Fruit fly (Drosophila melanogaster): ENCODE data around the gene RhoL.

Gene RhoL

dm6 chr3R:9487961-9488360 is 14.4 kb downstream of the RhoL start (continued):
- peak; percentile 4 for TF ChIP-seq dmrt99B (tag; optimal IDR thresholded peaks at IDR 0.05)
- no peak for TF ChIP-seq pfk (GFP tag; optimal IDR thresholded peaks at IDR 0.05)
- TF ChIP-seq CG11504 (tag; optimal IDR thresholded peaks at IDR 0.05): peak; percentile 50
- no peak for TF ChIP-seq Myb (GFP tag; optimal IDR thresholded peaks at IDR 0.05)
- TF ChIP-seq Hand (GFP tag; optimal IDR thresholded peaks at IDR 0.05): peak; percentile 56
- peak; percentile 45 for TF ChIP-seq CG2678 (tag; optimal IDR thresholded peaks at IDR 0.05)
- peak; percentile 28 for TF ChIP-seq CG2120 (GFP tag; optimal IDR thresholded peaks at IDR 0.05)
- TF ChIP-seq CG17361 (GFP tag; IDR thresholded peaks at IDR 0.05): peak; percentile 39; the same call in 1 of the 3 replicates
- peak; percentile 41 for TF ChIP-seq CG7839 (tag; optimal IDR thresholded peaks at IDR 0.05)
- TF ChIP-seq CG30403 (GFP tag; optimal IDR thresholded peaks at IDR 0.05): peak; percentile 17
- TF ChIP-seq CTCF (GFP tag; optimal IDR thresholded peaks at IDR 0.05): no peak
- TF ChIP-seq CoRest (tag; optimal IDR thresholded peaks at IDR 0.05): peak; percentile 25
- TF ChIP-seq az2 (GFP tag; optimal IDR thresholded peaks at IDR 0.05): no peak
- TF ChIP-seq grau (tag; optimal IDR thresholded peaks at IDR 0.05): peak; percentile 27
- peak; percentile 28 for TF ChIP-seq gem (tag; optimal IDR thresholded peaks at IDR 0.05)
- peak; percentile 52 for TF ChIP-seq Meics (GFP tag; optimal IDR thresholded peaks at IDR 0.05)
- TF ChIP-seq CG3281 (GFP tag; optimal IDR thresholded peaks at IDR 0.05): peak; percentile 12
- TF ChIP-seq CG2202 (tag; optimal IDR thresholded peaks at IDR 0.05): no peak
- peak; percentile 14 for TF ChIP-seq Nf-YC (tag; optimal IDR thresholded peaks at IDR 0.05)

DNA sequence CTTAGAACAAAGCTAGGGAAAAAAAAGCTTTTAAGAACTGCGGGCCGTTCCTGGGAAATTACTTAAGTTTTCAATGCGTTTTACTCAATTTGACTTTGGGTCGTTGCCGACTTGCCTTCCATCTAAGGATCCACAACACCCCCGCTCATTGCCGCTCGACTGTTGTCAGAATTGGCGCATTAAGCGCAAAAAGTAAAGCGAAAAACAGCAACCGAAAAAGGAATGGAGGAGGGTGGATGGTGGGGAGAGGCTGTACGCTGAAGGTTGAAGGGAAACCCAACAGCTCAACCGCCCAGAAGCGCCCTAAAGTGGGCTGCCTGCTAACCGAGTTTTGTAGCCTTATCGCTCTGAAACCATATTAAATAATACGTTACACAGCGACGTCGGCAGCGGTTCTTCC is 14.8 kb downstream of the RhoL start:
- TF ChIP-seq Nf-YB (GFP tag; optimal IDR thresholded peaks at IDR 0.05): no peak
- peak; percentile 24; the same call in 1 of the 2 replicates for TF ChIP-seq Rfx (GFP tag; IDR thresholded peaks at IDR 0.05)
- TF ChIP-seq abd-A (tag; optimal IDR thresholded peaks at IDR 0.05): peak; percentile 88
- 0 out of 2 replicates have a peak, but pooled peaks have one; percentile 33 for TF ChIP-seq CG32532 (GFP tag; IDR thresholded peaks at IDR 0.05)
- peak; percentile 51 for TF ChIP-seq crol (GFP tag; IDR thresholded peaks at IDR 0.05)
- no peak for TF ChIP-seq Poxn (GFP tag; IDR thresholded peaks at IDR 0.05)
- TF ChIP-seq CG16779 (GFP tag; IDR thresholded peaks at IDR 0.05): 0 out of 2 replicates have a peak, but pooled peaks have one; percentile 3

DNA sequence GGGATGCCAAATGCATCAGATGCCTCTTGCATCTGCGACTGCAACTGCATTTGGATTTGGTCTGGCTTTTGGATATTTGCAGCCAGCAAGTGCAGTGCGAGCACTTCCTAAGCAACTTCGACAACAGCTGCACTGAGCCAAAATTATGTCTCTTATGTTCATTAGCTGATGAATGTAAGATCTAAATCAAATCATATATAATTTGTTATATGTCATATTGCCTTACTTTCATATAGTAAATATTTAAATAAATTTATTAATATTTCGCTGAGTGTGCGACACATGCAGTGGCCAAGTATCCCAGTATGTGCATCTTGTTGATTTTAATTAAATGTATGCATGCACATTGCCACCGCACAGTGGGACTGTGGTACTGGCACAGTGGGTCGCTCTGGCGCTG is 22.0 kb downstream of the RhoL start:
- no peak for TF ChIP-seq CG11247 (GFP tag; IDR thresholded peaks at IDR 0.05)
- TF ChIP-seq HLH4C (GFP tag; IDR thresholded peaks at IDR 0.05; ENCODE audit: partially characterized antibody): no peak
- no peak for TF ChIP-seq scrt (GFP tag; optimal IDR thresholded peaks at IDR 0.05)
- no peak for TF ChIP-seq gt (GFP tag; IDR thresholded peaks at IDR 0.05)
- TF ChIP-seq CG17361 (GFP tag; IDR thresholded peaks at IDR 0.05): 0 out of 3 replicates have a peak, but pooled peaks have one; percentile 17
- no peak for TF ChIP-seq disco-r (GFP tag; optimal IDR thresholded peaks at IDR 0.05)
- no peak for TF ChIP-seq CG30403 (GFP tag; optimal IDR thresholded peaks at IDR 0.05)
- no peak for TF ChIP-seq CG8388 (GFP tag; optimal IDR thresholded peaks at IDR 0.05)
- no peak for TF ChIP-seq gcm2 (GFP tag; optimal IDR thresholded peaks at IDR 0.05)
- no peak for TF ChIP-seq Abd-B (GFP tag; optimal IDR thresholded peaks at IDR 0.05)
- no peak for TF ChIP-seq CG8290 (GFP tag; optimal IDR thresholded peaks at IDR 0.05)
- TF ChIP-seq CG8290 (tag; optimal IDR thresholded peaks at IDR 0.05): no peak
- TF ChIP-seq Hr3 (GFP tag; optimal IDR thresholded peaks at IDR 0.05): peak; percentile 1
- TF ChIP-seq CG17359 (tag; optimal IDR thresholded peaks at IDR 0.05): peak; percentile 29
- 0 out of 2 replicates have a peak, but pooled peaks have one; percentile 15 for TF ChIP-seq Ada2b (GFP tag; IDR thresholded peaks at IDR 0.05)
- no peak for TF ChIP-seq Doc2 (GFP tag; IDR thresholded peaks at IDR 0.05)
- no peak for TF ChIP-seq zen2 (GFP tag; IDR thresholded peaks at IDR 0.05; ENCODE audit: partially characterized antibody)
- TF ChIP-seq Max (GFP tag; optimal IDR thresholded peaks at IDR 0.05): no peak
- no peak for TF ChIP-seq dpn (GFP tag; optimal IDR thresholded peaks at IDR 0.05)
- peak; percentile 72 for TF ChIP-seq CG4707 (GFP tag; optimal IDR thresholded peaks at IDR 0.05)
- no peak for TF ChIP-seq CG14860 (GFP tag; IDR thresholded peaks at IDR 0.05; ENCODE audit: partially characterized antibody)
- TF ChIP-seq CG11695 (GFP tag; IDR thresholded peaks at IDR 0.05): 0 out of 3 replicates have a peak, but pooled peaks have one; percentile 28
- no peak for TF ChIP-seq Oaz (GFP tag; IDR thresholded peaks at IDR 0.05)
- no peak for TF ChIP-seq CG8944 (GFP tag; optimal IDR thresholded peaks at IDR 0.05)
- TF ChIP-seq Drgx (GFP tag; IDR thresholded peaks at IDR 0.05): peak; percentile 80
- TF ChIP-seq CG12104 (GFP tag; optimal IDR thresholded peaks at IDR 0.05): no peak
